Fruit fly (Drosophila melanogaster): ENCODE data around the gene CG10674.

DNA sequence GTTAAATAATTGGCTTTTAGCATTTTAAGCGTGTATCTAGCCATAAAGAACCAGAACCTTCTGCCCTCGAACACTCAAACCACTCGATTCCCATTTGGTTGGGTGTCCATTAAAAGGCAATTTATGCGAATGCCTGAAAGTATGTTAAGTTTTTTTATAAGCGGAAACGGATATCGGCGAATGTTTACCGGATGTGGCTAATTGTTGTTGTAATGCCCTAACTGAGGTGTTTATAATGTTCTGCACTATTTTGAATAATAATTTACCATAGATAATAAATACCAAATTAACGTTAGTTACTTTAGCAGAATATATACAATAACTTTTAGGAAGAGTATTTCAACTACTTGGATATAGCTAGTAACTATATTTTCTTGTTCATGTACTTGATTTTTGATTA lies 39.4 kb downstream of the CG10674 start:
- TF ChIP-seq pan (optimal IDR thresholded peaks at IDR 0.05) (no peak), EcR (GFP tag; optimal IDR thresholded peaks at IDR 0.05) (no peak), usp (GFP tag; optimal IDR thresholded peaks at IDR 0.05) (no peak), Dll (optimal IDR thresholded peaks at IDR 0.05) (no peak)

Data from whole organism.